Fruit fly (Drosophila melanogaster) whole organism, prepupa: ENCODE data around the gene tutl.

Experiments used
- CG10631 ChIP-seq: fragments of 200-800 bp; sonication (Bioruptor generic); optimal IDR thresholded peaks from 2 replicates; lab custom pipeline; 2016; ENCODE audit warnings: missing biosample characterization, missing genetic modification characterization
- CG10669 ChIP-seq: fragments of 200-800 bp; sonication (Bioruptor generic); optimal IDR thresholded peaks from 3 replicates; lab custom pipeline; 2018; ENCODE audit warnings: missing biosample characterization, mild to moderate bottlenecking, missing genetic modification characterization, moderate library complexity
- CG11294 ChIP-seq: fragments of 200-800 bp; sonication (Bioruptor generic); IDR thresholded peaks from 2 replicates; pipeline ENCODE4 v1.3.6; 2022; ENCODE audit warnings: missing biosample characterization, missing genetic modification characterization
- CG11762 ChIP-seq: fragments of 200-800 bp; sonication (Bioruptor generic); optimal IDR thresholded peaks from 3 replicates; lab custom pipeline; 2016; ENCODE audit warnings: missing biosample characterization, missing genetic modification characterization; ENCODE audit not compliant: insufficient read depth
- CG15336 ChIP-seq: fragments of 200-800 bp; sonication (Bioruptor generic); IDR thresholded peaks from 2 replicates; pipeline ENCODE4 v1.3.6; 2022; ENCODE audit warnings: missing biosample characterization, missing genetic modification characterization
- CG1621 ChIP-seq: fragments of 200-800 bp; sonication (Bioruptor generic); optimal IDR thresholded peaks from 3 replicates; lab custom pipeline; 2018; ENCODE audit warnings: missing biosample characterization, mild to moderate bottlenecking, missing genetic modification characterization
- CG16779 ChIP-seq: fragments of 200-800 bp; sonication (Bioruptor generic); optimal IDR thresholded peaks from 3 replicates; lab custom pipeline; 2017; ENCODE audit warnings: missing biosample characterization, mild to moderate bottlenecking, missing genetic modification characterization
- CG32006 ChIP-seq: fragments of 200-800 bp; sonication (Bioruptor generic); optimal IDR thresholded peaks from 3 replicates; lab custom pipeline; 2017; ENCODE audit warnings: missing biosample characterization, mild to moderate bottlenecking, missing genetic modification characterization
- CG34406 ChIP-seq: fragments of 200-800 bp; sonication (Bioruptor generic); optimal IDR thresholded peaks from 3 replicates; lab custom pipeline; 2016; ENCODE audit warnings: missing biosample characterization, missing genetic modification characterization
- CG3919 ChIP-seq: fragments of 200-800 bp; sonication (Bioruptor generic); optimal IDR thresholded peaks from 3 replicates; lab custom pipeline; 2016; ENCODE audit warnings: missing biosample characterization, missing genetic modification characterization
- CG4318 ChIP-seq: fragments of 200-800 bp; sonication (Bioruptor generic); optimal IDR thresholded peaks from 3 replicates; lab custom pipeline; 2017; ENCODE audit warnings: missing biosample characterization, mild to moderate bottlenecking, missing genetic modification characterization
- CG6276 ChIP-seq: fragments of 200-800 bp; sonication (Bioruptor generic); optimal IDR thresholded peaks from 2 replicates; lab custom pipeline; 2017; ENCODE audit warnings: missing biosample characterization, mild to moderate bottlenecking, missing genetic modification characterization
- CG6792 ChIP-seq: fragments of 200-800 bp; sonication (Bioruptor generic); optimal IDR thresholded peaks from 3 replicates; lab custom pipeline; 2016; ENCODE audit warnings: missing biosample characterization, missing genetic modification characterization
- CG7368 ChIP-seq: fragments of 200-800 bp; sonication (Bioruptor generic); optimal IDR thresholded peaks from 3 replicates; lab custom pipeline; 2016; ENCODE audit warnings: missing biosample characterization, missing genetic modification characterization
- CG8119 ChIP-seq: fragments of 200-800 bp; sonication (Bioruptor generic); IDR thresholded peaks from 3 replicates; pipeline ENCODE4 v1.3.6; 2022; ENCODE audit warnings: missing biosample characterization, missing genetic modification characterization
- CG8319 ChIP-seq: fragments of 200-800 bp; sonication (Bioruptor generic); optimal IDR thresholded peaks from 3 replicates; lab custom pipeline; 2016; ENCODE audit warnings: missing biosample characterization, missing genetic modification characterization
- CG8632 ChIP-seq: fragments of 200-800 bp; sonication (Bioruptor generic); optimal IDR thresholded peaks from 3 replicates; lab custom pipeline; 2016; ENCODE audit warnings: missing biosample characterization, missing genetic modification characterization
- Eip75B ChIP-seq: fragments of 200-800 bp; sonication (Bioruptor generic); optimal IDR thresholded peaks from 3 replicates; lab custom pipeline; 2016; ENCODE audit warnings: missing biosample characterization, missing genetic modification characterization
- Eip93F ChIP-seq: fragments of 200-800 bp; sonication (Bioruptor generic); optimal IDR thresholded peaks from 2 replicates; lab custom pipeline; 2016; ENCODE audit warnings: missing biosample characterization, mild to moderate bottlenecking, missing genetic modification characterization
- Ets96B ChIP-seq: fragments of 200-800 bp; optimal IDR thresholded peaks from 2 replicates; lab custom pipeline; 2019; ENCODE audit warnings: missing biosample characterization, mild to moderate bottlenecking, missing genetic modification characterization, moderate library complexity
- Gug ChIP-seq: fragments of 200-800 bp; sonication (Bioruptor generic); IDR thresholded peaks from 2 replicates; pipeline ENCODE4 v1.3.6; 2022; ENCODE audit warnings: missing biosample characterization, missing genetic modification characterization
- Hr38 ChIP-seq: sonication (Bioruptor generic); optimal IDR thresholded peaks from 2 replicates; lab custom pipeline; 2016; ENCODE audit warnings: missing biosample characterization, missing genetic modification characterization
- Hr39 ChIP-seq: fragments of 200-800 bp; sonication (Bioruptor generic); optimal IDR thresholded peaks from 2 replicates; lab custom pipeline; 2016; ENCODE audit warnings: missing biosample characterization, missing genetic modification characterization
- Hr4 ChIP-seq: fragments of 200-800 bp; sonication (Bioruptor generic); optimal IDR thresholded peaks from 3 replicates; lab custom pipeline; 2016; ENCODE audit warnings: missing biosample characterization, missing genetic modification characterization
- Met ChIP-seq: fragments of 200-800 bp; sonication (Bioruptor generic); optimal IDR thresholded peaks from 3 replicates; lab custom pipeline; 2016; ENCODE audit warnings: missing biosample characterization, missing genetic modification characterization
- OdsH ChIP-seq: fragments of 200-800 bp; sonication (Bioruptor generic); optimal IDR thresholded peaks from 3 replicates; lab custom pipeline; 2016; ENCODE audit warnings: missing biosample characterization, missing genetic modification characterization
- Sox102F ChIP-seq: fragments of 200-800 bp; sonication (Bioruptor generic); optimal IDR thresholded peaks from 2 replicates; lab custom pipeline; 2016; ENCODE audit warnings: missing biosample characterization, mild to moderate bottlenecking, missing genetic modification characterization
- Sox15 ChIP-seq: fragments of 200-800 bp; sonication (Bioruptor generic); optimal IDR thresholded peaks from 3 replicates; lab custom pipeline; 2016; ENCODE audit warnings: missing biosample characterization, missing genetic modification characterization
- acj6 ChIP-seq: fragments of 200-800 bp; sonication (Bioruptor generic); optimal IDR thresholded peaks from 3 replicates; lab custom pipeline; 2016; ENCODE audit warnings: missing biosample characterization, missing genetic modification characterization
- cyc ChIP-seq: fragments of 200-800 bp; sonication (Bioruptor generic); optimal IDR thresholded peaks from 3 replicates; lab custom pipeline; 2016; ENCODE audit warnings: missing biosample characterization, missing genetic modification characterization
- dac ChIP-seq: fragments of 200-800 bp; sonication (Bioruptor generic); optimal IDR thresholded peaks from 2 replicates; lab custom pipeline; 2017; ENCODE audit warnings: missing biosample characterization, mild to moderate bottlenecking, missing genetic modification characterization
- eg ChIP-seq: fragments of 200-800 bp; sonication (Bioruptor generic); IDR thresholded peaks from 3 replicates; pipeline ENCODE4 v1.3.6; 2022; ENCODE audit warnings: missing biosample characterization, missing genetic modification characterization
- fd59A ChIP-seq: fragments of 200-800 bp; sonication (Bioruptor generic); optimal IDR thresholded peaks from 2 replicates; lab custom pipeline; 2017; ENCODE audit warnings: missing biosample characterization, mild to moderate bottlenecking, missing genetic modification characterization, missing genetic modification reagents
- fd85E ChIP-seq: fragments of 200-800 bp; sonication (Bioruptor generic); optimal IDR thresholded peaks from 3 replicates; lab custom pipeline; 2016; ENCODE audit warnings: missing biosample characterization, missing genetic modification characterization
- fkh ChIP-seq: fragments of 200-800 bp; sonication (Bioruptor generic); optimal IDR thresholded peaks from 3 replicates; lab custom pipeline; 2017; ENCODE audit warnings: missing biosample characterization, mild to moderate bottlenecking, missing genetic modification characterization, moderate library complexity
- lz ChIP-seq: fragments of 200-800 bp; sonication (Bioruptor generic); optimal IDR thresholded peaks from 3 replicates; lab custom pipeline; 2016; ENCODE audit warnings: missing biosample characterization, missing genetic modification characterization
- net ChIP-seq: fragments of 200-800 bp; sonication (Bioruptor generic); optimal IDR thresholded peaks from 3 replicates; lab custom pipeline; 2016; ENCODE audit warnings: missing biosample characterization, missing genetic modification characterization
- pdm3 ChIP-seq: fragments of 200-800 bp; sonication (Bioruptor generic); optimal IDR thresholded peaks from 3 replicates; lab custom pipeline; 2016; ENCODE audit warnings: missing biosample characterization, missing genetic modification characterization
- ss ChIP-seq, 2 experiments: fragments of 200-800 bp; sonication (Bioruptor generic); optimal IDR thresholded peaks; 2 replicates in 1 of 2; 3 replicates in 1 of 2; lab custom pipeline; 2017 to 2018; ENCODE audit warnings: mild to moderate bottlenecking in 2 of 2, missing biosample characterization in 2 of 2, missing genetic modification characterization in 2 of 2, moderate library complexity in 1 of 2
- svp ChIP-seq: fragments of 200-800 bp; sonication (Bioruptor generic); peaks from one replicate; lab custom pipeline; 2016; ENCODE audit warnings: missing biosample characterization, missing genetic modification characterization
- topi ChIP-seq: fragments of 200-800 bp; sonication (Bioruptor generic); optimal IDR thresholded peaks from 3 replicates; lab custom pipeline; 2016; ENCODE audit warnings: missing biosample characterization, missing genetic modification characterization
- vri ChIP-seq: fragments of 200-800 bp; sonication (Bioruptor generic); optimal IDR thresholded peaks from 3 replicates; lab custom pipeline; 2016; ENCODE audit warnings: missing biosample characterization, mild to moderate bottlenecking, missing genetic modification characterization

The tutl gene

dm6 chr2L:4361438-4361975, 78.6 kb downstream of the tutl start, which contains the start of gene Traf4 (continued):
- TF ChIP-seq Hr38 (GFP tag; lab: Kevin White, UChicago) (no peak), CG1621 (tag; lab: Kevin White, UChicago) (peak; percentile 33), CG3919 (GFP tag; lab: Kevin White, UChicago) (peak; percentile 73), Hr39 (peak; percentile 48), Eip75B (GFP tag; lab: Kevin White, UChicago) (peak; percentile 30), fkh (GFP tag; lab: Kevin White, UChicago) (no peak), Hr4 (peak; percentile 15), CG10669 (GFP tag; lab: Kevin White, UChicago) (peak; percentile 54), CG6276 (GFP tag; lab: Kevin White, UChicago) (no peak), OdsH (peak; percentile 48), CG8632 (GFP tag; lab: Kevin White, UChicago) (peak; percentile 43), topi (peak; percentile 26), CG11294 (GFP tag; lab: Robert Waterston, UW) (no peak), Ets96B (tag; lab: Kevin White, UChicago) (peak; percentile 58), CG15336 (GFP tag; lab: Robert Waterston, UW) (peak; percentile 51; the same call in 1 of the 2 replicates), ss (GFP tag; optimal IDR thresholded peaks at IDR 0.05; lab: Kevin White, UChicago) (peak; percentile 56 to 61), fd85E (GFP tag; lab: Kevin White, UChicago) (no peak), CG4318 (GFP tag; lab: Kevin White, UChicago) (no peak), CG8119 (GFP tag; lab: Robert Waterston, UW) (peak; percentile 41; the same call in 2 of the 3 replicates), CG16779 (no peak), lz (GFP tag; lab: Kevin White, UChicago) (peak; percentile 34), svp (GFP tag; lab: Kevin White, UChicago) (peak; percentile 81), Gug (GFP tag; lab: Robert Waterston, UW) (peak; percentile 27), cyc (peak; percentile 57), CG7368 (GFP tag; lab: Kevin White, UChicago) (peak; percentile 49), CG32006 (GFP tag; lab: Kevin White, UChicago) (peak; percentile 57), Met (GFP tag; lab: Kevin White, UChicago) (peak; percentile 52), CG8319 (GFP tag; lab: Kevin White, UChicago) (no peak), Sox102F (GFP tag; lab: Kevin White, UChicago) (peak; percentile 36), Sox15 (GFP tag; lab: Kevin White, UChicago) (no peak), pdm3 (GFP tag; lab: Kevin White, UChicago) (peak; percentile 52), vri (GFP tag; lab: Kevin White, UChicago) (peak; percentile 68), CG10631 (GFP tag; lab: Kevin White, UChicago) (peak; percentile 55), acj6 (GFP tag; lab: Kevin White, UChicago) (peak; percentile 59), Eip93F (peak; percentile 48)

dm6 chr2L:4363707-4364270, 80.8 kb downstream of the tutl start:
- TF ChIP-seq pdm3 (GFP tag; lab: Kevin White, UChicago) (no peak), CG6276 (GFP tag; lab: Kevin White, UChicago) (no peak), net (no peak), Hr39 (no peak), CG11294 (GFP tag; lab: Robert Waterston, UW) (no peak), fd59A (GFP tag; lab: Kevin White, UChicago) (no peak), CG10669 (GFP tag; lab: Kevin White, UChicago) (no peak), svp (GFP tag; lab: Kevin White, UChicago) (no peak), eg (GFP tag; lab: Robert Waterston, UW) (no peak), vri (GFP tag; lab: Kevin White, UChicago) (no peak), topi (no peak), CG6792 (GFP tag; lab: Kevin White, UChicago) (no peak), CG7368 (GFP tag; lab: Kevin White, UChicago) (no peak), CG16779 (no peak), CG11762 (GFP tag; lab: Kevin White, UChicago) (no peak), CG34406 (no peak), dac (GFP tag; lab: Kevin White, UChicago) (no peak)
